Worm (Caenorhabditis elegans): Measurements from ENCODE around the gene nhr-136.

DNA sequence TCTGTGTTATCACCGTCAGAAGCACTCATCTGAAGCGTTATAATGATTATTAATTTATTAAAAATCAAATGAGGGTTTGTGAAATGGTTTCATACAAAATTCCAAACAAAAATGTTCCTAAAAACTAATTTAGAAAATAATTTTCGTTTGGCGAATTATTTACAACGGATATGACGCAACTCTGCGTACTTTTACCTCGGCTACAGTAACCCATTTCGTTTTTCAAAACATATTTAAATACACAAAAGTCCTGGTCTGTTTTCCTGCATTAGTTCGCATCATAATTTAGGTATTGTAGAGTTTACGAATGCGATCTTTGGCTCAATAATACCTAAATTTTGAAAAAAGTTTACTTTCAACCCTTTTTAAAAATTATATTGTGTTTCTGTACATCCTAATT lies 47.2 kb upstream of the nhr-136 start, which contains the start of gene R07B7.2:
- TF ChIP-seq him-1 (tag; optimal IDR thresholded peaks at IDR 0.05) (no peak), dao-5 (tag; optimal IDR thresholded peaks at IDR 0.05) (no peak), W03F9.2 (tag; optimal IDR thresholded peaks at IDR 0.05) (no peak)
